Worm (Caenorhabditis elegans) whole organism, young adult: ENCODE measurements around the gene fbxb-15.

Experiments
- B0336.3 ChIP-seq: fragments of 200-800 bp; sonication (Bioruptor generic); IDR thresholded peaks from 2 replicates; pipeline ENCODE4 v1.3.6; 2022; ENCODE audit warnings: missing genetic modification characterization, missing compliant biosample characterization
- C06A6.2 ChIP-seq: fragments of 200-800 bp; sonication (Bioruptor generic); conservative IDR thresholded peaks from 2 replicates; pipeline ENCODE4 v1.3.6; 2022; ENCODE audit warnings: missing genetic modification characterization, missing compliant biosample characterization
- D2030.7 ChIP-seq: fragments of 200-800 bp; sonication (Bioruptor generic); IDR thresholded peaks from 2 replicates; pipeline ENCODE4 v1.3.6; 2022; ENCODE audit warnings: missing genetic modification reagents, missing genetic modification characterization, missing compliant biosample characterization
- F22D6.2 ChIP-seq: sonication (generic microtip); optimal IDR thresholded peaks from 2 replicates; lab custom pipeline; 2016; ENCODE audit warnings: mild to moderate bottlenecking, missing genetic modification characterization, missing compliant biosample characterization
- F23B12.7 ChIP-seq: sonication (generic microtip); optimal IDR thresholded peaks from 2 replicates; lab custom pipeline; 2017; ENCODE audit warnings: missing genetic modification characterization, mild to moderate bottlenecking, missing compliant biosample characterization, antibody characterized with exemption, moderate library complexity; ENCODE audit not compliant: insufficient read depth
- F39B2.1 ChIP-seq: fragments of 200-800 bp; sonication (Bioruptor generic); IDR thresholded peaks from 2 replicates; pipeline ENCODE4 v1.3.6; 2022; ENCODE audit warnings: missing genetic modification reagents, missing genetic modification characterization, missing compliant biosample characterization
- T26A5.8 ChIP-seq: sonication (generic microtip); optimal IDR thresholded peaks from 2 replicates; lab custom pipeline; 2016; ENCODE audit warnings: missing genetic modification characterization, missing compliant biosample characterization
- Y53G8AR.9 ChIP-seq: fragments of 200-800 bp; sonication (Bioruptor generic); conservative IDR thresholded peaks from 2 replicates; pipeline ENCODE4 v1.3.6; 2022; ENCODE audit warnings: missing genetic modification reagents, missing genetic modification characterization, missing compliant biosample characterization
- Y67H2A.10 ChIP-seq: fragments of 200-800 bp; sonication (Bioruptor generic); conservative IDR thresholded peaks from 2 replicates; pipeline ENCODE4 v1.3.6; 2022; ENCODE audit warnings: missing genetic modification reagents, missing genetic modification characterization, missing compliant biosample characterization
- ZK185.1 ChIP-seq: sonication (generic microtip); optimal IDR thresholded peaks from 2 replicates; lab custom pipeline; 2016; ENCODE audit warnings: mild to moderate bottlenecking, missing genetic modification characterization, missing compliant biosample characterization; ENCODE audit not compliant: poor library complexity, severe bottlenecking
- aptf-2 ChIP-seq: fragments of 200-800 bp; sonication (Bioruptor generic); conservative IDR thresholded peaks from 2 replicates; pipeline ENCODE4 v1.3.6; 2022; ENCODE audit warnings: missing genetic modification reagents, missing genetic modification characterization, missing compliant biosample characterization
- athp-1 ChIP-seq: sonication (generic microtip); optimal IDR thresholded peaks from 2 replicates; lab custom pipeline; 2017; ENCODE audit warnings: mild to moderate bottlenecking, missing genetic modification characterization, missing compliant biosample characterization
- cebp-1 ChIP-seq, 2 experiments: fragments of 200-800 bp in 1 of 2; sonication (Bioruptor generic) in 1 of 2; sonication (generic microtip) in 1 of 2; IDR thresholded peaks in 1 of 2; optimal IDR thresholded peaks in 1 of 2; 2 replicates each; pipeline versions ENCODE4 v1.3.6 to Lab custom; 2017 to 2022; ENCODE audit warnings: missing compliant biosample characterization in 2 of 2, missing genetic modification characterization in 2 of 2, mild to moderate bottlenecking in 1 of 2, missing genetic modification reagents in 1 of 2, moderate library complexity in 1 of 2
- ceh-27 ChIP-seq: fragments of 200-800 bp; sonication (Bioruptor generic); optimal IDR thresholded peaks from 2 replicates; lab custom pipeline; 2018; ENCODE audit warnings: mild to moderate bottlenecking, missing genetic modification characterization, moderate library complexity, missing compliant biosample characterization
- ceh-40 ChIP-seq: fragments of 200-800 bp; sonication (Bioruptor generic); IDR thresholded peaks from 2 replicates; pipeline ENCODE4 v1.3.6; 2022; ENCODE audit warnings: missing genetic modification characterization, missing compliant biosample characterization
- ceh-58 ChIP-seq: fragments of 200-800 bp; sonication (Bioruptor generic); IDR thresholded peaks from 2 replicates; pipeline ENCODE4 v1.3.6; 2022; ENCODE audit warnings: missing genetic modification characterization, missing compliant biosample characterization
- chd-7 ChIP-seq: sonication (generic microtip); optimal IDR thresholded peaks from 2 replicates; lab custom pipeline; 2016; ENCODE audit warnings: mild to moderate bottlenecking, missing genetic modification characterization, moderate library complexity, missing compliant biosample characterization
- dox-1 ChIP-seq: fragments of 200-800 bp; sonication (Bioruptor generic); IDR thresholded peaks from 2 replicates; pipeline ENCODE4 v1.3.6; 2022; ENCODE audit warnings: missing genetic modification reagents, missing genetic modification characterization, missing compliant biosample characterization
- dpff-1 ChIP-seq: sonication (generic microtip); optimal IDR thresholded peaks from 2 replicates; lab custom pipeline; 2017; ENCODE audit warnings: mild to moderate bottlenecking, missing genetic modification characterization, missing compliant biosample characterization
- efl-1 ChIP-seq: fragments of 150-350 bp; optimal IDR thresholded peaks from 2 replicates; lab custom pipeline; 2014; ENCODE audit warnings: missing biosample characterization, missing genetic modification reagents, missing genetic modification characterization
- gei-17 ChIP-seq: fragments of 200-800 bp; sonication (Bioruptor generic); optimal IDR thresholded peaks from 2 replicates; lab custom pipeline; 2018; ENCODE audit warnings: mild to moderate bottlenecking, missing genetic modification characterization, missing compliant biosample characterization
- hlh-12 ChIP-seq: sonication (generic microtip); optimal IDR thresholded peaks from 2 replicates; lab custom pipeline; 2016; ENCODE audit warnings: missing genetic modification characterization, missing compliant biosample characterization
- hmg-1.2 ChIP-seq: fragments of 200-800 bp; sonication (Bioruptor generic); IDR thresholded peaks from 2 replicates; pipeline ENCODE4 v1.3.6; 2022; ENCODE audit warnings: missing genetic modification reagents, missing genetic modification characterization, missing compliant biosample characterization
- hsf-1 ChIP-seq: fragments of 200-800 bp; sonication (Bioruptor generic); IDR thresholded peaks from 2 replicates; pipeline ENCODE4 v1.3.6; 2022; ENCODE audit warnings: missing genetic modification reagents, missing genetic modification characterization, missing compliant biosample characterization
- lin-26 ChIP-seq: fragments of 200-800 bp; sonication (Bioruptor generic); IDR thresholded peaks from 2 replicates; pipeline ENCODE4 v1.3.6; 2022; ENCODE audit warnings: missing genetic modification reagents, missing genetic modification characterization, missing compliant biosample characterization
- madf-3 ChIP-seq: fragments of 200-800 bp; sonication (Bioruptor generic); IDR thresholded peaks from 2 replicates; pipeline ENCODE4 v1.3.6; 2022; ENCODE audit warnings: missing genetic modification reagents, missing genetic modification characterization, missing compliant biosample characterization
- nhr-120 ChIP-seq: fragments of 200-800 bp; sonication (Bioruptor generic); IDR thresholded peaks from 2 replicates; pipeline ENCODE4 v1.3.6; 2022; ENCODE audit warnings: missing genetic modification characterization, missing compliant biosample characterization
- nhr-80 ChIP-seq: sonication (generic microtip); optimal IDR thresholded peaks from 2 replicates; lab custom pipeline; 2016; ENCODE audit warnings: missing genetic modification characterization, missing compliant biosample characterization
- nhr-90 ChIP-seq: sonication (generic microtip); optimal IDR thresholded peaks from 2 replicates; lab custom pipeline; 2016; ENCODE audit warnings: missing genotype, mild to moderate bottlenecking, missing genetic modification characterization, missing compliant biosample characterization
- rec-8 ChIP-seq, 2 experiments: sonication (generic microtip); optimal IDR thresholded peaks; 2 replicates each; lab custom pipeline; 2016; ENCODE audit warnings: mild to moderate bottlenecking in 2 of 2, missing genetic modification characterization in 2 of 2, missing genetic modification reagents in 2 of 2, missing genotype in 2 of 2, missing biosample characterization in 1 of 2, missing compliant biosample characterization in 1 of 2, moderate library complexity in 1 of 2
- sdz-38 ChIP-seq: sonication (generic microtip); optimal IDR thresholded peaks from 2 replicates; lab custom pipeline; 2016; ENCODE audit warnings: missing genotype, missing genetic modification characterization, missing compliant biosample characterization
- sea-2 ChIP-seq: fragments of 200-800 bp; sonication (Bioruptor generic); IDR thresholded peaks from 2 replicates; pipeline ENCODE4 v1.3.6; 2022; ENCODE audit warnings: missing genetic modification characterization, missing compliant biosample characterization
- tbp1 ChIP-seq: fragments of 200-800 bp; sonication (Bioruptor generic); optimal IDR thresholded peaks from 2 replicates; lab custom pipeline; 2018; ENCODE audit warnings: mild to moderate bottlenecking, missing genetic modification characterization, missing compliant biosample characterization
- tbx-9 ChIP-seq: sonication (generic microtip); optimal IDR thresholded peaks from 2 replicates; lab custom pipeline; 2016; ENCODE audit warnings: borderline replicate concordance, missing genetic modification characterization, inconsistent platforms, missing compliant biosample characterization
- unc-62 ChIP-seq: fragments of 150-350 bp; optimal IDR thresholded peaks from 2 replicates; lab custom pipeline; 2014; ENCODE audit warnings: missing biosample characterization, missing genetic modification reagents, missing genetic modification characterization
- ztf-22 ChIP-seq: fragments of 200-800 bp; sonication (Bioruptor generic); optimal IDR thresholded peaks from 2 replicates; lab custom pipeline; 2018; ENCODE audit warnings: mild to moderate bottlenecking, missing genetic modification characterization, moderate library complexity, missing compliant biosample characterization
- ztf-28 ChIP-seq: fragments of 200-800 bp; sonication (Bioruptor generic); IDR thresholded peaks from 2 replicates; pipeline ENCODE4 v1.3.6; 2022; ENCODE audit warnings: missing genetic modification reagents, missing genetic modification characterization, missing compliant biosample characterization
- ztf-3 ChIP-seq: fragments of 200-800 bp; sonication (Bioruptor generic); optimal IDR thresholded peaks from 2 replicates; lab custom pipeline; 2018; ENCODE audit warnings: mild to moderate bottlenecking, missing genetic modification characterization, missing compliant biosample characterization

fbxb-15 gene

DNA sequence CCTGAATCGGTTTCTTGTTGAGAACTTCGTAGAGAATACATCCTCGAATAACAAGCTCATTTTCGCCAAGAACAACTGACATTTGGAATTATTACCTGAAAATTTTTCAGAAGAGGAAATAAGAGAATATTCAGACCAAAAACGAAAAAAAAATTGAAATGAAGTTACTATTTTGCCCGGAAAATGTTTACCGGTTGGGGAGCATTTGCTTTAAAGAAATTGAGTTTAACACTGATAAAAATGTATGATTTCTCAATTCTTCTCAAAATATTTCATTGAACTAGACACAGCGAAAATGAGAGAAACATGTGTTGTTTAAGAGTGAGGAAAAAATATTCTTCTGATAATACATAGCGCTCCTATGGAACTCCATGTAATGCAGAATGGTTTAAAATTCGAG, 36.9 kb downstream of the fbxb-15 start, which contains the start of gene fbxa-165:
Gene fbxa-165, minus strand, starts transcription at position 101 of the 400 bp plus-strand sequence.
- no peak for TF ChIP-seq nhr-90

- TF ChIP-seq ZK185.1 (tag; lab: Kevin White, UChicago) = no peak
- no peak for TF ChIP-seq rec-8 (tag; optimal IDR thresholded peaks at IDR 0.05; lab: Kevin White, UChicago)
- no peak for TF ChIP-seq tbx-9 (tag; lab: Kevin White, UChicago)
- TF ChIP-seq aptf-2 (GFP tag; lab: Robert Waterston, UW) = no peak
- TF ChIP-seq hsf-1 (GFP tag; lab: Robert Waterston, UW) = no peak
- no peak for TF ChIP-seq ztf-22
Measured at ce11 chrII:1613972-1614371, 39.3 kb downstream of the fbxb-15 start, which contains the start of gene fbxa-164. TSS of gene fbxa-164 (minus strand) at chrII:1614072.

ce11 chrII:1610630-1611029, 42.7 kb downstream of the fbxb-15 start, which contains the start of gene fbxa-163:
TSS of gene fbxa-163 (minus strand) at chrII:1610730.
- TF ChIP-seq nhr-120 (GFP tag; lab: Robert Waterston, UW) = no peak
- no peak for TF ChIP-seq sea-2
- no peak for TF ChIP-seq gei-17 (GFP tag; lab: Kevin White, UChicago)
- TF ChIP-seq B0336.3 (GFP tag; lab: Robert Waterston, UW) = no peak
- no peak for TF ChIP-seq Y53G8AR.9 (GFP tag; lab: Robert Waterston, UW)
- no peak for TF ChIP-seq lin-26 (GFP tag; lab: Robert Waterston, UW)
- TF ChIP-seq ceh-58 (GFP tag; lab: Robert Waterston, UW) = no peak
- TF ChIP-seq chd-7 = no peak
- no peak for TF ChIP-seq Y67H2A.10 (GFP tag; lab: Robert Waterston, UW)
- no peak for TF ChIP-seq hmg-1.2 (GFP tag; lab: Robert Waterston, UW)
- TF ChIP-seq madf-3 = no peak
- TF ChIP-seq tbp1 = no peak

DNA sequence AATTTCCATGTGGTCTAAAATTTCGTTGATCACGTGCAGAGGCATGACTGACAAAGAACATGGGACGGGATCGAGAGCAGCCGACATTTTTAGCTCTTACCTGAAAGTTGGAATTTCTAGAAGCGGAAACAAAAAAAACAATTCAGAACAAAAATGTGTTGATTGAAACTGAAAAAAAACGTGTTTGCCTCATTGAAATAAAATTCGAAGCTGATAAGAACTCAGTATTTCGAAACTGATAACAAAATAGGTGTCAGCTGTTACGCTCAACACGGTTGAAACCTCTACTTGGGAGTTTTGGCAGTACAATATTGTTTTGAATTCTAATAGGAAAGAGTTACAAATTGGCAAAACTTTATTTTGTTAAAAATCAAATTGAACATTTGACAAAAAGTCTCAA, 44.4 kb downstream of the fbxb-15 start:
- TF ChIP-seq unc-62 (GFP tag; lab: Kevin White, UChicago) (no peak), hlh-12 (tag; lab: Kevin White, UChicago) (no peak), ztf-28 (GFP tag; lab: Robert Waterston, UW) (no peak), ceh-40 (GFP tag; lab: Robert Waterston, UW) (no peak), T26A5.8 (tag; lab: Kevin White, UChicago) (no peak), cebp-1 (GFP tag; IDR thresholded peaks at IDR 0.05; lab: Robert Waterston, UW) (no peak), cebp-1 (tag; optimal IDR thresholded peaks at IDR 0.05; lab: Kevin White, UChicago) (peak; percentile 83), efl-1 (GFP tag; lab: Kevin White, UChicago) (no peak), dox-1 (GFP tag; lab: Robert Waterston, UW) (no peak), nhr-80 (tag; lab: Kevin White, UChicago) (peak; percentile 47)
- TF ChIP-seq, all 124 proteins: peak for 2

DNA sequence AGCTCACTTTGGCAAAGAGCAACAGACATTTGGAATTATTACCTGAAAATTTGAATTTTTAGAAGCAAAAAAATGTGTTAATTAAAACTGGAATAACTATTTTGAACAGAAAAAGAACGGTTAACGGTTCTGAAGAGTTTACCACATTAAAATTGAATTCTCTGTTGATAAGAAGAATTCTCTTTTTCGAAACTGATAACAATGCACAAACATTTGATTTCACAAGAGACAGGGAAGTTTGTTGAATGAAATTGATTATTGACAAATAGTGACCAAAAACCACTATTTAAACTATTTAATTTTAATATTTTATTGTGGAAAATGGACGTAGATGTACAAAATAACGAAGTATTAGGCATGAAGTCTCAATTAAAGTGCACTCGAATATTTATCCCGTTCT, 45.7 kb downstream of the fbxb-15 start:
- TF ChIP-seq nhr-80 (tag; lab: Kevin White, UChicago) (peak; percentile 40), ztf-3 (GFP tag; lab: Kevin White, UChicago) (no peak)

ce11 chrII:1606079-1606478, 47.2 kb downstream of the fbxb-15 start, which contains the start of gene bath-33:
TSS of gene bath-33 (minus strand) at chrII:1606179.
- no peak for TF ChIP-seq tbx-9 (tag; lab: Kevin White, UChicago)
- no peak for TF ChIP-seq C06A6.2
- no peak for TF ChIP-seq aptf-2 (GFP tag; lab: Robert Waterston, UW)
- no peak for TF ChIP-seq sdz-38 (tag; lab: Kevin White, UChicago)
- TF ChIP-seq F39B2.1 (GFP tag; lab: Robert Waterston, UW) = no peak
- no peak for TF ChIP-seq ceh-40 (GFP tag; lab: Robert Waterston, UW)
- TF ChIP-seq athp-1 (tag; lab: Kevin White, UChicago) = no peak
- TF ChIP-seq hmg-1.2 (GFP tag; lab: Robert Waterston, UW) = no peak
- TF ChIP-seq ceh-27 (GFP tag; lab: Kevin White, UChicago) = no peak
- no peak for TF ChIP-seq F23B12.7 (tag; lab: Kevin White, UChicago)
- no peak for TF ChIP-seq dpff-1 (tag; lab: Kevin White, UChicago)
- no peak for TF ChIP-seq D2030.7 (GFP tag; lab: Robert Waterston, UW)
- no peak for TF ChIP-seq F22D6.2
